Fruit fly (Drosophila melanogaster): ENCODE results near the gene mnd.

DNA sequence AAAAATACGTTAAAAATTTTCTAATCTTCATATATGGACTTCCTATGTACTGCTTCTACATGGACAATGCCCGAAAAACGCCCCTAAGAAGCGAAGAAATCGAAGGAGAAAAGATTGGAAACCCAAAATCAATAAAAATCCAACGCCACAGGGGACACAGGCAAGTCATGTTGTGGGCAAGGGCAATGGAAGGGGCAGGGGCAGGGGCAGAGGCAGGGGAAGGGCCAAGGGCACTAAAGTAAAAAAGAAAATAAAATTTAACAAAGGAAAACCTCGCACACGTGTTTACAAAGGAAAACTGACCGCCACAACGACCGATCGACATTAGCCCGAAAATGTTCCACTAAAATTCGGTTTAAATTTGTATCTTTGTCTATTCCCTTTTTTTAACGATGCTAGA is 22.2 kb upstream of the mnd start:
- TF ChIP-seq achi (GFP tag; optimal IDR thresholded peaks at IDR 0.05), result no peak
- TF ChIP-seq Sox102F (GFP tag; optimal IDR thresholded peaks at IDR 0.05), result no peak
- no peak for TF ChIP-seq CG9139 (GFP tag; optimal IDR thresholded peaks at IDR 0.05)
- no peak for TF ChIP-seq CG10669 (GFP tag; optimal IDR thresholded peaks at IDR 0.05)
- TF ChIP-seq esn (GFP tag; optimal IDR thresholded peaks at IDR 0.05), result no peak
- no peak for TF ChIP-seq lz (GFP tag; optimal IDR thresholded peaks at IDR 0.05)
- no peak for TF ChIP-seq spab (GFP tag; optimal IDR thresholded peaks at IDR 0.05)

Data from whole organism, prepupa.